Worm (Caenorhabditis elegans): Measurements from ENCODE around the gene K01A6.5.
A peak's percentile ranks its signal among the peaks of the same experiment; 100 is the strongest.

K01A6.5 gene

DNA sequence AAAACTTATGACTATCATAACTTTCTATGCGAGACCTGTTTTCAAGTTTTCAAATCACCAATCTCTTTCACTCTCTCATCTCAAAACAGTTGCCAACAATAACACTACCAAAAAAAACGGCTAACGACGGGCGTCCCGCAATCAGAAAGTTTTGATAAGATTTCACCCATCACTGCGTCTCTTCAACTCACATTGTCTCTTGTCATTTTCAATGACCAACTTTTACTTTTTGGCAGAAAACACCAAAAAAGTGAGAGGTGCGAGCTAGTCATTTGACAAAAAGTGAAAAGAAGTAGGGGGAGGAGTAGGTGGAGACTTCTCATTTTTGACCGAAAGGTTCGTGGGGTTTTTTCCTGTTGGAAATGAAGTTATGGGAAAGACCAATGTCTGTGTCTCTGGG lies 23.9 kb upstream of the K01A6.5 start:
- no peak for TF ChIP-seq hlh-13 (GFP tag; optimal IDR thresholded peaks at IDR 0.05)
- TF ChIP-seq hlh-30 (tag; optimal IDR thresholded peaks at IDR 0.05; ENCODE audit: insufficient read depth): no peak
- no peak for TF ChIP-seq nfya-1 (tag; optimal IDR thresholded peaks at IDR 0.05)
- no peak for TF ChIP-seq tbx-2 (tag; optimal IDR thresholded peaks at IDR 0.05)
- no peak for TF ChIP-seq pha-4 (tag; optimal IDR thresholded peaks at IDR 0.05)
- TF ChIP-seq lim-6 (tag; optimal IDR thresholded peaks at IDR 0.05): no peak
- no peak for TF ChIP-seq mec-3 (tag; optimal IDR thresholded peaks at IDR 0.05; ENCODE audit: borderline replicate concordance)
- no peak for TF ChIP-seq elt-4 (tag; optimal IDR thresholded peaks at IDR 0.05)
- TF ChIP-seq sdc-2 (tag; optimal IDR thresholded peaks at IDR 0.05): no peak
- TF ChIP-seq Y22D7AL.16 (tag; optimal IDR thresholded peaks at IDR 0.05): no peak

DNA sequence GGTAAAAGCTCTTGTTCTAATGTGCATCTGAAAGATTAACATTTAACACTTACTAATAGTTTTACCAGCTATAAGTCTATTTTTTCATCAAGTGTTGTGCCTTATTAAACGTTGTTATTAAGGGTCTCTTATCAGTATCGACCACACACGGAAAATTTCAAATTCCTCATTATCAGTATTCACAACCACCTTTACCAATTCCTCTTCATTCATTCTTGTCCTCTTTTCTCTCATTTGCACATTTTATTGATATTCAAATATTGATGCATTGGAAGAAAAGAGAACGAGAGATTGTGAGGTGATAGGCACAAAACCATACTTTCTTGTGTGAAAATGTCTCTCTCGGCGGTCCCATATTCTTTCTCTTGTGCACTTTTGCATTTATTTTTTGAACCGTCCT lies 20.6 kb upstream of the K01A6.5 start:
- no peak for TF ChIP-seq fax-1 (tag; optimal IDR thresholded peaks at IDR 0.05)
- no peak for TF ChIP-seq gmeb-2 (tag; optimal IDR thresholded peaks at IDR 0.05)
- TF ChIP-seq ceh-2 (tag; optimal IDR thresholded peaks at IDR 0.05): no peak
- no peak for TF ChIP-seq syd-9 (tag; optimal IDR thresholded peaks at IDR 0.05)
- TF ChIP-seq sdc-2 (tag; optimal IDR thresholded peaks at IDR 0.05): no peak
- TF ChIP-seq elt-2 (tag; optimal IDR thresholded peaks at IDR 0.05): peak; percentile 31

DNA sequence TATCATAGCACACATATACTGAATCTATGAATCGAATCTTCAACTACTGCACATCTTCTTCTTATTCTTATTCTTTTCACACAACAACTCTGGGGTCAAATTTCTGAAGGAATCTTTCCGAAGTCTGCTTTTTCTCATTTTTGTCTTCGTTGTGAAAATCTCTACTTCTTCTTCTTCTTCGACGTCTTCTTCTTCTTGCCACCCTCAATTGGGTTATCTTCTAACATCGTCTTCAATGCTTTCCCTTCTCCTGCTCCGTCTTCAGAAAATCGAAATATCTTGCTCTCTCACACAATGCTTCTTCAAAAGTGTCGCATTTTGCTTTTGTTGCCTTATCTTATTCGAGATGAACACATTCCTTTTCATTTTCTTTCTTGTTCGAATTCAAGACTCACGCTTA lies 19.3 kb upstream of the K01A6.5 start:
- TF ChIP-seq unc-3 (GFP tag; conservative IDR thresholded peaks at IDR 0.05): no peak
- no peak for TF ChIP-seq unc-3 (tag; optimal IDR thresholded peaks at IDR 0.05)
- TF ChIP-seq unc-42 (tag; optimal IDR thresholded peaks at IDR 0.05): peak; percentile 86

DNA sequence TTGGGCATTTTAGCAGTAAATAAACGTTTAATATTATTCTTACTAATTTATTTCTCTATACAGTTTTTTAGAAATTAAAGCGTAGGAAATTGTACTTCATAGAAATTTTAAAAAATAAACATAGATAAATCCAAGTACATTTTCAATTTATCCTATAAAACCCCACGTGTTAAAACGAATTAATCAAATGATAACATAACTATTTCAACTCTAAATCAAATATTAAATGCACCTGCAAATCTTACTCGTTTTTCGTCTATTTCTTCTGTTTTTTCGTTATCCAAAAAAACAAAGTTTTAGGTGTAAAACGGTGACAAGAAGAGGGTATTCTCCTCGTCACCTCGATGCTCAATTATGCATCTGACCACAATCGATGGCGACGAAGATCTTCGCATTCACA lies 7.5 kb upstream of the K01A6.5 start, which contains the start of gene K01A6.6:
Gene K01A6.6, plus strand, starts transcription at position 301 of the 400 bp plus-strand sequence.
- TF ChIP-seq ceh-9 (tag; optimal IDR thresholded peaks at IDR 0.05) (no peak), eyg-1 (tag; optimal IDR thresholded peaks at IDR 0.05) (no peak), ceh-24 (tag; optimal IDR thresholded peaks at IDR 0.05) (no peak), zip-5 (tag; optimal IDR thresholded peaks at IDR 0.05) (no peak), elt-4 (tag; optimal IDR thresholded peaks at IDR 0.05) (no peak), npax-4 (tag; optimal IDR thresholded peaks at IDR 0.05) (no peak), pqm-1 (tag; optimal IDR thresholded peaks at IDR 0.05) (no peak), T23F11.4 (GFP tag; optimal IDR thresholded peaks at IDR 0.05) (no peak), ceh-34 (tag; optimal IDR thresholded peaks at IDR 0.05) (no peak), pha-4 (tag; optimal IDR thresholded peaks at IDR 0.05) (no peak), lin-11 (tag; optimal IDR thresholded peaks at IDR 0.05) (no peak), Y22D7AL.16 (tag; optimal IDR thresholded peaks at IDR 0.05) (no peak), ceh-18 (tag; optimal IDR thresholded peaks at IDR 0.05) (no peak)

DNA sequence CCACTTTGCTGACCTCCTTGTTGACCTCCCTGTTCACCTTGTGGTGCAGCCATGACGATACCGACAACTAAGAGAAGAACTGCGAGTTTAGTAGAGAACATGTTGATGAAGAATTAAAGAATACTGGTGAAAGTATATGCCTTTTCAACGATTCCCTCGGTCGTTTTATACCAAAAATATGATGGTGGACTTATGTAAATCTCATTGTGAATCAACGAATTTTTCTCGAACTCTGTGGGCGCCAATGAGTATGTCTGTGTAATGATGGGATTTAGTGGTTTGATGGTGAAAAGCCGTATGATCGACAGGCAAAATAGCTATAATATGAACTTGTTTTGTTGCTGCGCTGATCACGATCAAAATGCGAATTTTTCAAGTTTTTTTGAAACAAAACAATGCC lies 5.2 kb upstream of the K01A6.5 start, which contains the start of gene K01A6.8:
Gene K01A6.8, minus strand, starts transcription at position 101 of the 400 bp plus-strand sequence.
- TF ChIP-seq Y22D7AL.16 (tag; optimal IDR thresholded peaks at IDR 0.05): no peak
- TF ChIP-seq dmd-4 (tag; optimal IDR thresholded peaks at IDR 0.05; ENCODE audit: borderline replicate concordance): no peak
- no peak for TF ChIP-seq hlh-15 (tag; optimal IDR thresholded peaks at IDR 0.05)
- TF ChIP-seq C08G9.2 (tag; optimal IDR thresholded peaks at IDR 0.05): no peak
- no peak for TF ChIP-seq fkh-6 (tag; optimal IDR thresholded peaks at IDR 0.05)
- TF ChIP-seq elt-4 (tag; optimal IDR thresholded peaks at IDR 0.05): no peak
- TF ChIP-seq ztf-16 (tag; optimal IDR thresholded peaks at IDR 0.05): no peak
- TF ChIP-seq syd-9 (tag; optimal IDR thresholded peaks at IDR 0.05): no peak
- TF ChIP-seq tbx-7 (tag; optimal IDR thresholded peaks at IDR 0.05): no peak
- no peak for TF ChIP-seq K09A11.1 (tag; optimal IDR thresholded peaks at IDR 0.05; ENCODE audit: insufficient read depth)
- TF ChIP-seq pat-9 (tag; optimal IDR thresholded peaks at IDR 0.05): no peak
- no peak for TF ChIP-seq hlh-13 (GFP tag; optimal IDR thresholded peaks at IDR 0.05)
- TF ChIP-seq hlh-6 (tag; optimal IDR thresholded peaks at IDR 0.05): no peak
- TF ChIP-seq pax-1 (tag; optimal IDR thresholded peaks at IDR 0.05): no peak
- TF ChIP-seq mec-3 (tag; optimal IDR thresholded peaks at IDR 0.05; ENCODE audit: borderline replicate concordance): no peak
- TF ChIP-seq ceh-14 (tag; optimal IDR thresholded peaks at IDR 0.05): no peak
- TF ChIP-seq ceh-45 (GFP tag; IDR thresholded peaks at IDR 0.05): no peak
- no peak for TF ChIP-seq zip-5 (tag; optimal IDR thresholded peaks at IDR 0.05)

All from whole organism, late embryonic.